Fruit fly (Drosophila melanogaster): Measurements from ENCODE around the gene vkg.

dm6 chr2L:5025557-5025956 lies 2.4 kb downstream of the vkg start:
- TF ChIP-seq CG4496 (GFP tag; IDR thresholded peaks at IDR 0.05) (no peak), gl (tag; optimal IDR thresholded peaks at IDR 0.05) (no peak), CG17806 (tag; optimal IDR thresholded peaks at IDR 0.05) (no peak), CG34367 (tag; optimal IDR thresholded peaks at IDR 0.05) (no peak), CG32121 (GFP tag; IDR thresholded peaks at IDR 0.05) (no peak), CG15710 (tag; optimal IDR thresholded peaks at IDR 0.05) (no peak), Pif1B (GFP tag; optimal IDR thresholded peaks at IDR 0.05) (no peak), fd96Ca (GFP tag; IDR thresholded peaks at IDR 0.05) (no peak), D1 (tag; optimal IDR thresholded peaks at IDR 0.05) (no peak), Snoo (tag; optimal IDR thresholded peaks at IDR 0.05) (no peak), CG14655 (GFP tag; optimal IDR thresholded peaks at IDR 0.05) (no peak), Ets98B (GFP tag; IDR thresholded peaks at IDR 0.05) (no peak), CG13204 (GFP tag; optimal IDR thresholded peaks at IDR 0.05) (no peak)
